Fruit fly (Drosophila melanogaster) whole organism: Measurements from ENCODE around the gene CG7497.

Experiments used
- CG8478 ChIP-seq: fragments of >200 bp; optimal IDR thresholded peaks from 2 replicates; lab custom pipeline; 2018; ENCODE audit warnings: inconsistent platforms
- EcR ChIP-seq, 2 experiments: fragments of >200 bp; optimal IDR thresholded peaks; 2 replicates each; lab custom pipeline; 2017; ENCODE audit warnings: missing biosample characterization in 2 of 2, missing genetic modification characterization in 2 of 2, missing genetic modification reagents in 2 of 2

DNA sequence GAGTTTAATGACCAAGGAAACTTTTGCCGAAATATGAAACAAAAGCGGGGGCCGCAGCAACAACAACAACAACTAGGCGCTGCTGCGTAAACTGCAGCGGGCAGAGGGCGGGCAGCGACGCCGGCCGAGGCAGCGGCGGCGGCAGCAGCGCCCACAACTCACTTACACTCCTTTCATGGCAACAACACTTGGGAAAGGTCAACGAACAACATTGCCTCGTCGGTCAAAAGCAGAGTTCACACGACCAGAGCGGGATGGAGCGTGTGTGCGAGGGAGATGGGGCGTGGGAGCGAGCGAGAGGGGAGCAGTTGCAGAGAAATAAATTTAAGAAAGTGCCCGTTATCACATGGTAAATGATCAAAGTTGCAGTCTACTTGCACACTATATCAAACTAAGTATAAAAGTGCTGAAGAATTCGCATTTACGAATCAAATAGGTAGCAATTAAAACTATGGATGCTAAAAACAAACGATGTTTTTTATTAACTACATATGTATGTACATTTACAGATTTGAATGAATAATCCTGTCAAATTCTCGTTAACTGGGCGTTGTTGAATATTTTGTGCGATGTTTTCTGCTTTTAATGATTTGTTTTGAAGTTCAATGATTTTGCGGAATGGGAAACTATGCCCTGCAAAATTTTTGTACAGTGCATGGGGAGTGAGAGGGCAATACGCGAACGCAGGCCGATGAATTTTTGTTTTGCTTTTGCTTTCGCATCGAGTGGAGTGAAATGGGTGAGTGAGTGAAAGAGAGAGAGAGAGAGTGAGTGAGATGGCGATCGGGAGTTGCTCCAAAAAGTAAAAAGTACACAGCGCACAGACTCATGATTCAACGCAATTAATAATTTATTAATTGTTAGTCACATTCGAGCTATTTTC, 24.8 kb upstream of the CG7497 start:
- peak; percentile 51 to 80 for TF ChIP-seq EcR (GFP tag; optimal IDR thresholded peaks at IDR 0.05; lab: Kevin White, UChicago)
- TF ChIP-seq CG8478, result peak; percentile 72
